Fruit fly (Drosophila melanogaster): ENCODE measurements around the gene Strump.

Gene Strump

dm6 chr3L:16113607-16114337, 8.0 kb upstream of the Strump start (continued):
- peak; percentile 66 for TF ChIP-seq D19A (tag; optimal IDR thresholded peaks at IDR 0.05)
- TF ChIP-seq CG1832 (GFP tag; optimal IDR thresholded peaks at IDR 0.05): no peak
- peak; percentile 89 for TF ChIP-seq CG12104 (GFP tag; optimal IDR thresholded peaks at IDR 0.05)
- peak; percentile 90 for TF ChIP-seq Rfx (GFP tag; IDR thresholded peaks at IDR 0.05)
- peak; percentile 92 for TF ChIP-seq CG13624 (GFP tag; optimal IDR thresholded peaks at IDR 0.05)
- 0 out of 3 replicates have a peak, but pooled peaks have one; percentile 52 for TF ChIP-seq z (GFP tag; IDR thresholded peaks at IDR 0.05)
- TF ChIP-seq CG13894 (tag; optimal IDR thresholded peaks at IDR 0.05): no peak
- TF ChIP-seq NC2β (GFP tag; optimal IDR thresholded peaks at IDR 0.05): peak; percentile 73
- TF ChIP-seq bigmax (GFP tag; optimal IDR thresholded peaks at IDR 0.05): peak; percentile 50
- peak; percentile 98 for TF ChIP-seq Med (GFP tag)
- TF ChIP-seq CG30020 (tag; optimal IDR thresholded peaks at IDR 0.05): peak; percentile 59
- TF ChIP-seq CG14710 (tag; optimal IDR thresholded peaks at IDR 0.05): peak; percentile 73
- no peak for TF ChIP-seq CG31388 (GFP tag; optimal IDR thresholded peaks at IDR 0.05)
- peak; percentile 76; the same call in 3 of the 4 replicates for TF ChIP-seq Gug (GFP tag; IDR thresholded peaks at IDR 0.05)
- no peak for TF ChIP-seq pros (GFP tag; optimal IDR thresholded peaks at IDR 0.05)
- TF ChIP-seq dimm (GFP tag; IDR thresholded peaks at IDR 0.05): peak; percentile 45; the same call in 1 of the 2 replicates
- TF ChIP-seq grn (GFP tag; optimal IDR thresholded peaks at IDR 0.05): no peak
- TF ChIP-seq Trl (optimal IDR thresholded peaks at IDR 0.05): no peak
- TF ChIP-seq Trl (GFP tag; optimal IDR thresholded peaks at IDR 0.05): peak; percentile 84
- peak; percentile 75; the same call in 1 of the 2 replicates for TF ChIP-seq rib (GFP tag; IDR thresholded peaks at IDR 0.05)
- TF ChIP-seq ATbp (GFP tag; optimal IDR thresholded peaks at IDR 0.05): no peak
- peak; percentile 81 for TF ChIP-seq Mad (GFP tag; optimal IDR thresholded peaks at IDR 0.05)
- TF ChIP-seq zen (tag; optimal IDR thresholded peaks at IDR 0.05): peak; percentile 9
- peak; percentile 95 for TF ChIP-seq gcm (GFP tag; optimal IDR thresholded peaks at IDR 0.05)
- peak; percentile 75 for TF ChIP-seq esg (GFP tag; conservative IDR thresholded peaks at IDR 0.05)
- TF ChIP-seq dmrt11E (tag; optimal IDR thresholded peaks at IDR 0.05): peak; percentile 66
- TF ChIP-seq psq (GFP tag; optimal IDR thresholded peaks at IDR 0.05): peak; percentile 91
- no peak for TF ChIP-seq HHEX (GFP tag; optimal IDR thresholded peaks at IDR 0.05)
- TF ChIP-seq CG3163 (GFP tag; optimal IDR thresholded peaks at IDR 0.05): peak; percentile 76
- TF ChIP-seq Nf-YA (GFP tag; IDR thresholded peaks at IDR 0.05): peak; percentile 64; the same call in 1 of the 2 replicates
- TF ChIP-seq CG32532 (GFP tag; IDR thresholded peaks at IDR 0.05): peak; percentile 88
- peak; percentile 83 for TF ChIP-seq kay (GFP tag; optimal IDR thresholded peaks at IDR 0.05)
- TF ChIP-seq vfl (GFP tag; optimal IDR thresholded peaks at IDR 0.05): peak; percentile 85
- peak; percentile 89 for TF ChIP-seq CG9727 (GFP tag; optimal IDR thresholded peaks at IDR 0.05)
- TF ChIP-seq tna (GFP tag; IDR thresholded peaks at IDR 0.05; ENCODE audit: partially characterized antibody): peak; percentile 18; the same call in 1 of the 2 replicates
- TF ChIP-seq ken (GFP tag; IDR thresholded peaks at IDR 0.05): peak; percentile 87
- no peak for TF ChIP-seq D19B (GFP tag; optimal IDR thresholded peaks at IDR 0.05)
- no peak for TF ChIP-seq crol (GFP tag; IDR thresholded peaks at IDR 0.05)
- peak; percentile 83 for TF ChIP-seq CG9932 (GFP tag; IDR thresholded peaks at IDR 0.05)
- no peak; the same call in 2 of the 3 replicates for TF ChIP-seq H15 (GFP tag; IDR thresholded peaks at IDR 0.05)
- TF ChIP-seq gem (tag; optimal IDR thresholded peaks at IDR 0.05): no peak
- peak; percentile 67; the same call in 1 of the 2 replicates for TF ChIP-seq Rx (GFP tag; IDR thresholded peaks at IDR 0.05)
- peak; percentile 86 for TF ChIP-seq pzg (GFP tag; optimal IDR thresholded peaks at IDR 0.05)
- peak in 1 of 2 experiments; percentile 76 for TF ChIP-seq Hr51 (GFP tag; optimal IDR thresholded peaks at IDR 0.05)
- peak; percentile 88 for TF ChIP-seq gro (GFP tag; optimal IDR thresholded peaks at IDR 0.05)
- peak; percentile 77 for TF ChIP-seq CG10979 (tag; optimal IDR thresholded peaks at IDR 0.05)
- peak; percentile 80 for TF ChIP-seq Mes4 (GFP tag; optimal IDR thresholded peaks at IDR 0.05)
- TF ChIP-seq CG14860 (GFP tag; IDR thresholded peaks at IDR 0.05; ENCODE audit: partially characterized antibody): peak; percentile 32; the same call in 1 of the 3 replicates
- TF ChIP-seq CG11504 (tag; optimal IDR thresholded peaks at IDR 0.05): no peak
- TF ChIP-seq fru (optimal IDR thresholded peaks at IDR 0.05): no peak
